Fruit fly (Drosophila melanogaster): ENCODE data around the gene CG10472.
A peak's percentile ranks its signal among the peaks of the same experiment; 100 is the strongest.

The CG10472 gene

DNA sequence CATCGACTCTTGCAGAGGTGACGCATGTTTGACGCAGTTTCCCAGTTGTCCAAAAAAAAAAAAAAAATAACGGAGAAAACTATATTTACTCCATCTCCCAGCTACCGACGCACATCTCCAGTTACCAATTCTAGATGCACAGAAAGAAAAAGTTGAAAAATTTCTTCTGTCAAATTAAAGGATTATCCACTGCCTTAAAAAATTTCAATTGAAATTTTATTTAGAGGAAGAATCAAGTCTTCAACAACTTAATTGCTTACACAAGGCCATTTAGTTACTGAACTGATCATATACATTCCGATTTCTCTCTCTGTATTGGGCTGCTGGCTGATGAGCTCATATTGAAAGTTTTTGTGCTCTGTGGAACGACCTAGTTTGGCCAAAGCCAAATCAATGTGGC lies 23.3 kb upstream of the CG10472 start (continued):
- TF ChIP-seq CG17328 (GFP tag; IDR thresholded peaks at IDR 0.05) (0 out of 2 replicates have a peak, but pooled peaks have one; percentile 43), BtbVII (GFP tag; optimal IDR thresholded peaks at IDR 0.05) (no peak), CG9817 (tag; optimal IDR thresholded peaks at IDR 0.05) (peak; percentile 45), lilli (GFP tag; optimal IDR thresholded peaks at IDR 0.05) (peak; percentile 40), Sox100B (GFP tag; optimal IDR thresholded peaks at IDR 0.05) (no peak), Camta (GFP tag; optimal IDR thresholded peaks at IDR 0.05) (peak; percentile 51), CG32772 (GFP tag; IDR thresholded peaks at IDR 0.05) (no peak), pnt (GFP tag; optimal IDR thresholded peaks at IDR 0.05) (peak; percentile 12), pfk (GFP tag; optimal IDR thresholded peaks at IDR 0.05) (no peak), CG15011 (GFP tag; optimal IDR thresholded peaks at IDR 0.05) (no peak), CG15269 (tag; optimal IDR thresholded peaks at IDR 0.05) (peak; percentile 41), jumu (GFP tag; optimal IDR thresholded peaks at IDR 0.05) (peak; percentile 24), p53 (GFP tag; optimal IDR thresholded peaks at IDR 0.05) (no peak), Sry-β (GFP tag; optimal IDR thresholded peaks at IDR 0.05) (no peak), onecut (GFP tag; IDR thresholded peaks at IDR 0.05) (no peak), Ets65A (GFP tag) (peak; percentile 70), kah (GFP tag; optimal IDR thresholded peaks at IDR 0.05) (no peak), CTCF (GFP tag; optimal IDR thresholded peaks at IDR 0.05) (no peak), CG12391 (tag; optimal IDR thresholded peaks at IDR 0.05) (peak; percentile 27), ken (GFP tag; IDR thresholded peaks at IDR 0.05) (peak; percentile 21; the same call in 1 of the 3 replicates), zf30C (GFP tag; optimal IDR thresholded peaks at IDR 0.05) (no peak), CG14667 (GFP tag; IDR thresholded peaks at IDR 0.05) (no peak), ab (GFP tag; optimal IDR thresholded peaks at IDR 0.05) (no peak), CG32767 (GFP tag; IDR thresholded peaks at IDR 0.05) (no peak), Pdp1 (GFP tag; optimal IDR thresholded peaks at IDR 0.05) (peak; percentile 31 to 39), Usf (GFP tag; optimal IDR thresholded peaks at IDR 0.05) (no peak), CG6654 (GFP tag; optimal IDR thresholded peaks at IDR 0.05) (no peak), Deaf1 (tag; optimal IDR thresholded peaks at IDR 0.05) (no peak), so (GFP tag; IDR thresholded peaks at IDR 0.05) (0 out of 3 replicates have a peak, but pooled peaks have one; percentile 24), Lpt (GFP tag; optimal IDR thresholded peaks at IDR 0.05) (no peak), YL-1 (GFP tag; optimal IDR thresholded peaks at IDR 0.05) (no peak), zfh2 (GFP tag; optimal IDR thresholded peaks at IDR 0.05) (peak; percentile 13), CG2120 (GFP tag; optimal IDR thresholded peaks at IDR 0.05) (peak; percentile 62), CG13775 (GFP tag; optimal IDR thresholded peaks at IDR 0.05) (no peak), CG2129 (GFP tag; IDR thresholded peaks at IDR 0.05; ENCODE audit: partially characterized antibody) (no peak), Oli (tag; optimal IDR thresholded peaks at IDR 0.05) (peak; percentile 17), Antp (GFP tag; optimal IDR thresholded peaks at IDR 0.05) (peak; percentile 7), PHDP (tag; optimal IDR thresholded peaks at IDR 0.05) (peak; percentile 35), CG17912 (GFP tag; optimal IDR thresholded peaks at IDR 0.05) (no peak), sens-2 (GFP tag; IDR thresholded peaks at IDR 0.05) (no peak), knrl (GFP tag; IDR thresholded peaks at IDR 0.05; ENCODE audit: partially characterized antibody) (no peak), CG1529 (GFP tag; optimal IDR thresholded peaks at IDR 0.05) (no peak), CG18476 (GFP tag; optimal IDR thresholded peaks at IDR 0.05) (no peak), CG10654 (GFP tag; optimal IDR thresholded peaks at IDR 0.05) (no peak), chm (GFP tag; IDR thresholded peaks at IDR 0.05) (no peak), CG3281 (GFP tag; optimal IDR thresholded peaks at IDR 0.05) (no peak), CG17186 (GFP tag; optimal IDR thresholded peaks at IDR 0.05) (no peak), CG14710 (tag; optimal IDR thresholded peaks at IDR 0.05) (no peak), E2f2 (GFP tag; IDR thresholded peaks at IDR 0.05) (no peak), CG8281 (tag; optimal IDR thresholded peaks at IDR 0.05) (no peak), mam (GFP tag; optimal IDR thresholded peaks at IDR 0.05) (peak; percentile 47), CG6254 (GFP tag; optimal IDR thresholded peaks at IDR 0.05) (no peak)

Measured in whole organism, embryonic.